Worm (Caenorhabditis elegans) whole organism, L2 larva: ENCODE data around the gene mrp-7.

Source experiments
- elt-1 ChIP-seq: fragments of 150-350 bp; optimal IDR thresholded peaks from 2 replicates; lab custom pipeline; 2014; ENCODE audit warnings: missing biosample characterization, missing genetic modification characterization
- lsy-2 ChIP-seq, 2 experiments: fragments of 150-350 bp in 1 of 2; sonication (generic microtip) in 1 of 2; optimal IDR thresholded peaks; 2 replicates each; lab custom pipeline; 2014 to 2017; ENCODE audit warnings: missing biosample characterization in 2 of 2, missing genetic modification characterization in 2 of 2
- nhr-10 ChIP-seq: sonication (generic microtip); optimal IDR thresholded peaks from 2 replicates; lab custom pipeline; 2017; ENCODE audit warnings: missing biosample characterization, missing genetic modification characterization
- nhr-11 ChIP-seq: fragments of 150-350 bp; optimal IDR thresholded peaks from 2 replicates; lab custom pipeline; 2014; ENCODE audit warnings: missing biosample characterization, missing genetic modification characterization

ce11 chrV:19643903-19644302 is 30.7 kb upstream of the mrp-7 start, which contains the start of the genes Y43F8C.7 and mrps-28:
- TF ChIP-seq elt-1 = no peak
- TF ChIP-seq lsy-2 (tag; optimal IDR thresholded peaks at IDR 0.05; lab: Kevin White, UChicago) = peak; percentile 94 to 98
- no peak for TF ChIP-seq nhr-11 (tag; lab: Kevin White, UChicago)
- TF ChIP-seq nhr-10 (tag; lab: Kevin White, UChicago) = no peak
